Fruit fly (Drosophila melanogaster) whole organism, prepupa: Measurements from ENCODE around the gene CG10874.

ENCODE experiments used
- Blimp-1 ChIP-seq: fragments of 200-800 bp; sonication (Bioruptor generic); optimal IDR thresholded peaks from 3 replicates; lab custom pipeline; 2017; ENCODE audit warnings: missing biosample characterization, missing genetic modification characterization, mild to moderate bottlenecking, moderate library complexity, missing genetic modification reagents
- CG10631 ChIP-seq: fragments of 200-800 bp; sonication (Bioruptor generic); optimal IDR thresholded peaks from 2 replicates; lab custom pipeline; 2016; ENCODE audit warnings: missing biosample characterization, missing genetic modification characterization
- CG10669 ChIP-seq: fragments of 200-800 bp; sonication (Bioruptor generic); optimal IDR thresholded peaks from 3 replicates; lab custom pipeline; 2018; ENCODE audit warnings: missing biosample characterization, mild to moderate bottlenecking, missing genetic modification characterization, moderate library complexity
- CG11762 ChIP-seq: fragments of 200-800 bp; sonication (Bioruptor generic); optimal IDR thresholded peaks from 3 replicates; lab custom pipeline; 2016; ENCODE audit warnings: missing biosample characterization, missing genetic modification characterization; ENCODE audit not compliant: insufficient read depth
- CG11902 ChIP-seq: fragments of 200-800 bp; sonication (Bioruptor generic); optimal IDR thresholded peaks from 3 replicates; lab custom pipeline; 2016; ENCODE audit warnings: missing biosample characterization, missing genetic modification characterization
- CG15336 ChIP-seq: fragments of 200-800 bp; sonication (Bioruptor generic); IDR thresholded peaks from 2 replicates; pipeline ENCODE4 v1.3.6; 2022; ENCODE audit warnings: missing biosample characterization, missing genetic modification characterization
- CG16779 ChIP-seq: fragments of 200-800 bp; sonication (Bioruptor generic); optimal IDR thresholded peaks from 3 replicates; lab custom pipeline; 2017; ENCODE audit warnings: missing biosample characterization, mild to moderate bottlenecking, missing genetic modification characterization
- CG32006 ChIP-seq: fragments of 200-800 bp; sonication (Bioruptor generic); optimal IDR thresholded peaks from 3 replicates; lab custom pipeline; 2017; ENCODE audit warnings: missing biosample characterization, mild to moderate bottlenecking, missing genetic modification characterization
- CG34406 ChIP-seq: fragments of 200-800 bp; sonication (Bioruptor generic); optimal IDR thresholded peaks from 3 replicates; lab custom pipeline; 2016; ENCODE audit warnings: missing biosample characterization, missing genetic modification characterization
- CG3919 ChIP-seq: fragments of 200-800 bp; sonication (Bioruptor generic); optimal IDR thresholded peaks from 3 replicates; lab custom pipeline; 2016; ENCODE audit warnings: missing biosample characterization, missing genetic modification characterization
- CG4318 ChIP-seq: fragments of 200-800 bp; sonication (Bioruptor generic); optimal IDR thresholded peaks from 3 replicates; lab custom pipeline; 2017; ENCODE audit warnings: missing biosample characterization, mild to moderate bottlenecking, missing genetic modification characterization
- CG6163 ChIP-seq: fragments of 200-800 bp; sonication (Bioruptor generic); IDR thresholded peaks from 3 replicates; pipeline ENCODE4 v1.3.6; 2022; ENCODE audit warnings: missing biosample characterization, missing genetic modification characterization
- CG6276 ChIP-seq: fragments of 200-800 bp; sonication (Bioruptor generic); optimal IDR thresholded peaks from 2 replicates; lab custom pipeline; 2017; ENCODE audit warnings: missing biosample characterization, mild to moderate bottlenecking, missing genetic modification characterization
- CG6792 ChIP-seq: fragments of 200-800 bp; sonication (Bioruptor generic); optimal IDR thresholded peaks from 3 replicates; lab custom pipeline; 2016; ENCODE audit warnings: missing biosample characterization, missing genetic modification characterization
- CG6808 ChIP-seq: fragments of 200-800 bp; sonication (Bioruptor generic); optimal IDR thresholded peaks from 3 replicates; lab custom pipeline; 2017; ENCODE audit warnings: missing biosample characterization, missing genetic modification characterization, mild to moderate bottlenecking, moderate library complexity, missing genetic modification reagents
- CG7368 ChIP-seq: fragments of 200-800 bp; sonication (Bioruptor generic); optimal IDR thresholded peaks from 3 replicates; lab custom pipeline; 2016; ENCODE audit warnings: missing biosample characterization, missing genetic modification characterization
- CG8119 ChIP-seq: fragments of 200-800 bp; sonication (Bioruptor generic); IDR thresholded peaks from 3 replicates; pipeline ENCODE4 v1.3.6; 2022; ENCODE audit warnings: missing biosample characterization, missing genetic modification characterization
- CG9139 ChIP-seq: fragments of 200-800 bp; sonication (Bioruptor generic); optimal IDR thresholded peaks from 3 replicates; lab custom pipeline; 2017; ENCODE audit warnings: missing biosample characterization, mild to moderate bottlenecking, missing genetic modification characterization
- Eip75B ChIP-seq: fragments of 200-800 bp; sonication (Bioruptor generic); optimal IDR thresholded peaks from 3 replicates; lab custom pipeline; 2016; ENCODE audit warnings: missing biosample characterization, missing genetic modification characterization
- Eip78C ChIP-seq: fragments of 200-800 bp; sonication (Bioruptor generic); peaks from one replicate; lab custom pipeline; 2016; ENCODE audit warnings: missing biosample characterization, missing genetic modification characterization
- Eip93F ChIP-seq: fragments of 200-800 bp; sonication (Bioruptor generic); optimal IDR thresholded peaks from 2 replicates; lab custom pipeline; 2016; ENCODE audit warnings: missing biosample characterization, mild to moderate bottlenecking, missing genetic modification characterization
- Ets96B ChIP-seq: fragments of 200-800 bp; optimal IDR thresholded peaks from 2 replicates; lab custom pipeline; 2019; ENCODE audit warnings: missing biosample characterization, mild to moderate bottlenecking, missing genetic modification characterization, moderate library complexity
- Hr38 ChIP-seq: sonication (Bioruptor generic); optimal IDR thresholded peaks from 2 replicates; lab custom pipeline; 2016; ENCODE audit warnings: missing biosample characterization, missing genetic modification characterization
- Hr39 ChIP-seq: fragments of 200-800 bp; sonication (Bioruptor generic); optimal IDR thresholded peaks from 2 replicates; lab custom pipeline; 2016; ENCODE audit warnings: missing biosample characterization, missing genetic modification characterization
- Hr4 ChIP-seq: fragments of 200-800 bp; sonication (Bioruptor generic); optimal IDR thresholded peaks from 3 replicates; lab custom pipeline; 2016; ENCODE audit warnings: missing biosample characterization, missing genetic modification characterization
- Lpt ChIP-seq: fragments of 200-800 bp; sonication (Bioruptor generic); optimal IDR thresholded peaks from 3 replicates; lab custom pipeline; 2016; ENCODE audit warnings: missing biosample characterization, missing genetic modification characterization
- Met ChIP-seq: fragments of 200-800 bp; sonication (Bioruptor generic); optimal IDR thresholded peaks from 3 replicates; lab custom pipeline; 2016; ENCODE audit warnings: missing biosample characterization, missing genetic modification characterization
- OdsH ChIP-seq: fragments of 200-800 bp; sonication (Bioruptor generic); optimal IDR thresholded peaks from 3 replicates; lab custom pipeline; 2016; ENCODE audit warnings: missing biosample characterization, missing genetic modification characterization
- Sox14 ChIP-seq: fragments of 200-800 bp; sonication (Bioruptor generic); optimal IDR thresholded peaks from 3 replicates; lab custom pipeline; 2016; ENCODE audit warnings: missing biosample characterization, missing genetic modification characterization
- Sox15 ChIP-seq: fragments of 200-800 bp; sonication (Bioruptor generic); optimal IDR thresholded peaks from 3 replicates; lab custom pipeline; 2016; ENCODE audit warnings: missing biosample characterization, missing genetic modification characterization
- acj6 ChIP-seq: fragments of 200-800 bp; sonication (Bioruptor generic); optimal IDR thresholded peaks from 3 replicates; lab custom pipeline; 2016; ENCODE audit warnings: missing biosample characterization, missing genetic modification characterization
- cyc ChIP-seq: fragments of 200-800 bp; sonication (Bioruptor generic); optimal IDR thresholded peaks from 3 replicates; lab custom pipeline; 2016; ENCODE audit warnings: missing biosample characterization, missing genetic modification characterization
- dac ChIP-seq: fragments of 200-800 bp; sonication (Bioruptor generic); optimal IDR thresholded peaks from 2 replicates; lab custom pipeline; 2017; ENCODE audit warnings: missing biosample characterization, mild to moderate bottlenecking, missing genetic modification characterization
- dsx ChIP-seq: fragments of 200-800 bp; optimal IDR thresholded peaks from 3 replicates; lab custom pipeline; 2019; ENCODE audit warnings: missing biosample characterization, mild to moderate bottlenecking, missing genetic modification characterization, moderate library complexity; ENCODE audit not compliant: poor library complexity, severe bottlenecking
- fd59A ChIP-seq: fragments of 200-800 bp; sonication (Bioruptor generic); optimal IDR thresholded peaks from 2 replicates; lab custom pipeline; 2017; ENCODE audit warnings: missing biosample characterization, mild to moderate bottlenecking, missing genetic modification characterization, missing genetic modification reagents
- fkh ChIP-seq: fragments of 200-800 bp; sonication (Bioruptor generic); optimal IDR thresholded peaks from 3 replicates; lab custom pipeline; 2017; ENCODE audit warnings: missing biosample characterization, mild to moderate bottlenecking, missing genetic modification characterization, moderate library complexity
- lz ChIP-seq: fragments of 200-800 bp; sonication (Bioruptor generic); optimal IDR thresholded peaks from 3 replicates; lab custom pipeline; 2016; ENCODE audit warnings: missing biosample characterization, missing genetic modification characterization
- net ChIP-seq: fragments of 200-800 bp; sonication (Bioruptor generic); optimal IDR thresholded peaks from 3 replicates; lab custom pipeline; 2016; ENCODE audit warnings: missing biosample characterization, missing genetic modification characterization
- pdm3 ChIP-seq: fragments of 200-800 bp; sonication (Bioruptor generic); optimal IDR thresholded peaks from 3 replicates; lab custom pipeline; 2016; ENCODE audit warnings: missing biosample characterization, missing genetic modification characterization
- salr ChIP-seq, 2 experiments: fragments of 200-800 bp; sonication (Bioruptor generic); optimal IDR thresholded peaks; 3 replicates each; lab custom pipeline; 2016 to 2018; ENCODE audit warnings: missing biosample characterization in 2 of 2, missing genetic modification characterization in 2 of 2, mild to moderate bottlenecking in 1 of 2
- spab ChIP-seq: fragments of 200-800 bp; sonication (Bioruptor generic); optimal IDR thresholded peaks from 2 replicates; lab custom pipeline; 2017; ENCODE audit warnings: missing biosample characterization, mild to moderate bottlenecking, missing genetic modification characterization, missing genetic modification reagents
- ss ChIP-seq, 2 experiments: fragments of 200-800 bp; sonication (Bioruptor generic); optimal IDR thresholded peaks; 2 replicates in 1 of 2; 3 replicates in 1 of 2; lab custom pipeline; 2017 to 2018; ENCODE audit warnings: mild to moderate bottlenecking in 2 of 2, missing biosample characterization in 2 of 2, missing genetic modification characterization in 2 of 2, moderate library complexity in 1 of 2
- svp ChIP-seq: fragments of 200-800 bp; sonication (Bioruptor generic); peaks from one replicate; lab custom pipeline; 2016; ENCODE audit warnings: missing biosample characterization, missing genetic modification characterization
- topi ChIP-seq: fragments of 200-800 bp; sonication (Bioruptor generic); optimal IDR thresholded peaks from 3 replicates; lab custom pipeline; 2016; ENCODE audit warnings: missing biosample characterization, missing genetic modification characterization
- vri ChIP-seq: fragments of 200-800 bp; sonication (Bioruptor generic); optimal IDR thresholded peaks from 3 replicates; lab custom pipeline; 2016; ENCODE audit warnings: missing biosample characterization, mild to moderate bottlenecking, missing genetic modification characterization

Gene CG10874

dm6 chr2L:2163568-2163953, 28.6 kb downstream of the CG10874 start (continued):
- TF ChIP-seq ss (GFP tag; optimal IDR thresholded peaks at IDR 0.05; lab: Kevin White, UChicago): peak; percentile 94 to 99
- peak; percentile 85 for TF ChIP-seq Eip93F (GFP tag; lab: Kevin White, UChicago)
- TF ChIP-seq lz (GFP tag; lab: Kevin White, UChicago): peak; percentile 97
- TF ChIP-seq CG7368: peak; percentile 89
- peak; percentile 93 for TF ChIP-seq CG3919 (GFP tag; lab: Kevin White, UChicago)
- TF ChIP-seq CG10631 (GFP tag; lab: Kevin White, UChicago): peak; percentile 96
- TF ChIP-seq CG34406: peak; percentile 89
- peak; percentile 92 for TF ChIP-seq dsx (GFP tag; lab: Kevin White, UChicago)
- TF ChIP-seq Ets96B (tag; lab: Kevin White, UChicago): peak; percentile 93
- peak; percentile 96 for TF ChIP-seq Hr39
- TF ChIP-seq fkh: peak; percentile 35
- TF ChIP-seq Eip78C (GFP tag; lab: Kevin White, UChicago): peak; percentile 96
- TF ChIP-seq fd59A: peak; percentile 97
- peak; percentile 90 for TF ChIP-seq CG11902 (GFP tag; lab: Kevin White, UChicago)
- TF ChIP-seq Hr38 (GFP tag; lab: Kevin White, UChicago): no peak
- peak; percentile 97 for TF ChIP-seq CG6163 (GFP tag; lab: Robert Waterston, UW)
- TF ChIP-seq salr (GFP tag; optimal IDR thresholded peaks at IDR 0.05; lab: Kevin White, UChicago): peak; percentile 68 to 95

- TF ChIP-seq Sox14 (GFP tag; lab: Kevin White, UChicago): peak; percentile 64
- TF ChIP-seq acj6 (GFP tag; lab: Kevin White, UChicago): peak; percentile 59
- TF ChIP-seq CG6163 (GFP tag; lab: Robert Waterston, UW): peak; percentile 68
- TF ChIP-seq CG11762 (GFP tag; lab: Kevin White, UChicago): peak; percentile 25
- TF ChIP-seq CG6276 (GFP tag; lab: Kevin White, UChicago): peak; percentile 43
- peak; percentile 17 for TF ChIP-seq topi (GFP tag; lab: Kevin White, UChicago)
- peak; percentile 66 for TF ChIP-seq CG10669 (GFP tag; lab: Kevin White, UChicago)
- no peak for TF ChIP-seq Blimp-1 (GFP tag; lab: Kevin White, UChicago)
- TF ChIP-seq CG7368: peak; percentile 41
- TF ChIP-seq vri (GFP tag; lab: Kevin White, UChicago): no peak
- TF ChIP-seq ss (GFP tag; optimal IDR thresholded peaks at IDR 0.05; lab: Kevin White, UChicago): peak; percentile 28 to 50
- TF ChIP-seq Sox15 (GFP tag; lab: Kevin White, UChicago): no peak
- peak; percentile 54; the same call in 2 of the 3 replicates for TF ChIP-seq CG8119 (GFP tag; lab: Robert Waterston, UW)
- TF ChIP-seq pdm3 (GFP tag; lab: Kevin White, UChicago): peak; percentile 30
- peak; percentile 67 for TF ChIP-seq CG15336
- no peak for TF ChIP-seq Met (GFP tag; lab: Kevin White, UChicago)
- no peak for TF ChIP-seq CG9139 (GFP tag; lab: Kevin White, UChicago)
- peak; percentile 65 for TF ChIP-seq spab (GFP tag; lab: Kevin White, UChicago)
- TF ChIP-seq cyc (GFP tag; lab: Kevin White, UChicago): no peak
- TF ChIP-seq fd59A: peak; percentile 17
- peak; percentile 71 for TF ChIP-seq Eip75B (GFP tag; lab: Kevin White, UChicago)
- peak; percentile 45 for TF ChIP-seq dsx (GFP tag; lab: Kevin White, UChicago)
- no peak for TF ChIP-seq net (GFP tag; lab: Kevin White, UChicago)
- no peak for TF ChIP-seq svp
- TF ChIP-seq CG34406: no peak
- peak; percentile 74 for TF ChIP-seq CG3919 (GFP tag; lab: Kevin White, UChicago)
- TF ChIP-seq Hr4 (GFP tag; lab: Kevin White, UChicago): peak; percentile 71
- TF ChIP-seq dac: no peak
- TF ChIP-seq CG32006 (GFP tag; lab: Kevin White, UChicago): peak; percentile 73
- no peak for TF ChIP-seq fkh
- TF ChIP-seq Hr38 (GFP tag; lab: Kevin White, UChicago): no peak
- TF ChIP-seq Lpt (GFP tag; lab: Kevin White, UChicago): peak; percentile 42
- peak; percentile 74 for TF ChIP-seq CG10631 (GFP tag; lab: Kevin White, UChicago)
- peak; percentile 36 for TF ChIP-seq OdsH (GFP tag; lab: Kevin White, UChicago)
- TF ChIP-seq CG6808 (GFP tag; lab: Kevin White, UChicago): peak; percentile 66
- no peak for TF ChIP-seq Eip93F (GFP tag; lab: Kevin White, UChicago)
- TF ChIP-seq Ets96B (tag; lab: Kevin White, UChicago): peak; percentile 80
- TF ChIP-seq CG4318 (GFP tag; lab: Kevin White, UChicago): peak; percentile 33
- no peak for TF ChIP-seq Hr39
- peak; percentile 50 for TF ChIP-seq CG6792 (GFP tag; lab: Kevin White, UChicago)
- peak; percentile 13 for TF ChIP-seq CG16779 (tag; lab: Kevin White, UChicago)
Measured at dm6 chr2L:2162729-2163567, 29.2 kb downstream of the CG10874 start.
